Worm (Caenorhabditis elegans) whole organism, L4/young adult: Measurements from ENCODE around the gene F46F2.5.

Experiments used
- W03F9.2 ChIP-seq: fragments of 150-350 bp; optimal IDR thresholded peaks from 2 replicates; lab custom pipeline; 2014; ENCODE audit warnings: missing biosample characterization, missing genetic modification characterization
- dao-5 ChIP-seq: sonication (generic microtip); optimal IDR thresholded peaks from 2 replicates; lab custom pipeline; 2016; ENCODE audit warnings: missing genotype, missing genetic modification characterization, moderate library complexity, missing compliant biosample characterization
- him-1 ChIP-seq: sonication (generic microtip); optimal IDR thresholded peaks from 2 replicates; lab custom pipeline; 2016; ENCODE audit warnings: missing genotype, missing genetic modification reagents, missing genetic modification characterization, missing compliant biosample characterization

Gene F46F2.5

ce11 chrX:15276774-15277173 lies 14.3 kb downstream of the F46F2.5 start:
- peak; percentile 39 for TF ChIP-seq W03F9.2 (tag; lab: Kevin White, UChicago)
- TF ChIP-seq him-1 (tag; lab: Kevin White, UChicago): no peak

- TF ChIP-seq W03F9.2 (tag; lab: Kevin White, UChicago): no peak
- no peak for TF ChIP-seq him-1 (tag; lab: Kevin White, UChicago)
- TF ChIP-seq dao-5 (tag; lab: Kevin White, UChicago): no peak
Observed at ce11 chrX:15277714-15278187, 15.2 kb downstream of the F46F2.5 start, which contains the start of gene kin-20. Gene kin-20, minus strand, starts transcription at chrX:15277764.

ce11 chrX:15278593-15278992 lies 16.1 kb downstream of the F46F2.5 start:
- TF ChIP-seq dao-5 (tag; lab: Kevin White, UChicago) (no peak), W03F9.2 (tag; lab: Kevin White, UChicago) (no peak), him-1 (tag; lab: Kevin White, UChicago) (no peak)

- no peak for TF ChIP-seq W03F9.2 (tag; lab: Kevin White, UChicago)
- no peak for TF ChIP-seq him-1 (tag; lab: Kevin White, UChicago)
- TF ChIP-seq dao-5 (tag; lab: Kevin White, UChicago): no peak
Observed at ce11 chrX:15279301-15279700, 16.8 kb downstream of the F46F2.5 start.

DNA sequence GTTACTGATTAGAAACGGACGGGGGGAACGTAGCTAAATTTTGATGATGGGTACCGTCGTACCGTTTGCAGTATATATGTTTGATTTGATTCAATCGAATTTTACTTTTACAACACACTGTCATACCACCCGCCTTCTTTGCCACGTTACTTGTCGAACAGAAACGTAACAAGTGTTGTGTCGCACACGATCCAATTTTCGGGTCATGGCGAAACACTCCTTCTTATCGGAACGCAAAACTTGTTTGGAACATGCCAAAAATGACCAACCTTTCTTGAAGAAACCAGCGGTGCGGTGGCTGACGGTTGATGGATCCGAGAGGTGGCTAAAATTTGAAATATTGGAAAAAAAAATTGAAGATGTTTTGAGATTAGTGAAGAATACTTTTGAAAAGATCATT lies 17.8 kb downstream of the F46F2.5 start:
- no peak for TF ChIP-seq dao-5 (tag; lab: Kevin White, UChicago)

- TF ChIP-seq him-1 (tag; lab: Kevin White, UChicago) (no peak), dao-5 (tag; lab: Kevin White, UChicago) (no peak), W03F9.2 (tag; lab: Kevin White, UChicago) (no peak)
Observed at ce11 chrX:15281248-15281647, 18.7 kb downstream of the F46F2.5 start.

ce11 chrX:15283740-15284139 lies 21.2 kb downstream of the F46F2.5 start, which contains the start of gene jud-4:
Gene jud-4, plus strand, starts transcription at chrX:15284115.
- TF ChIP-seq dao-5 (tag; lab: Kevin White, UChicago): no peak
- no peak for TF ChIP-seq W03F9.2 (tag; lab: Kevin White, UChicago)
- TF ChIP-seq him-1 (tag; lab: Kevin White, UChicago): no peak

ce11 chrX:15285554-15285953 lies 23.0 kb downstream of the F46F2.5 start:
- no peak for TF ChIP-seq him-1 (tag; lab: Kevin White, UChicago)
- TF ChIP-seq dao-5 (tag; lab: Kevin White, UChicago): no peak
- no peak for TF ChIP-seq W03F9.2 (tag; lab: Kevin White, UChicago)

DNA sequence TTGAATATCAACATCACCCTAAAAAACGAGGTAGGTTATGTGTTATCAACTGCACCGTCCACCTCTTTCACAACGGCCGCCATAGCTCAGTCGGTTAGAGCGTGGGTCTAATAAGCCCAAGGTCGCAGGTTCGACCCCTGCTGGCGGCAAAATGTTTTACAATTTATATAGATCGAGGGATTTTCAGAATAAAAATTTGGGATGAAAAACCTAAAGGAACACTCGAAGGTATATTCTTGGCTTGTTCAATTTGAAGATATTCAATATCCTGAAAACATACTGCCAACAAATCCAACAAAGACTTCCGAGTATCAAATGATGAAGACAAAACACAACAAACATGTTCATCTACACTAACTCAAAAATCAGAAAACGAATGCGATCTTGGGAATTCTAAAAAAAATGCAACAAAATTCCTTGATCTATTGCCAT lies 34.9 kb downstream of the F46F2.5 start:
- TF ChIP-seq him-1 (tag; lab: Kevin White, UChicago) (peak; percentile 28), dao-5 (tag; lab: Kevin White, UChicago) (peak; percentile 83), W03F9.2 (tag; lab: Kevin White, UChicago) (no peak)

DNA sequence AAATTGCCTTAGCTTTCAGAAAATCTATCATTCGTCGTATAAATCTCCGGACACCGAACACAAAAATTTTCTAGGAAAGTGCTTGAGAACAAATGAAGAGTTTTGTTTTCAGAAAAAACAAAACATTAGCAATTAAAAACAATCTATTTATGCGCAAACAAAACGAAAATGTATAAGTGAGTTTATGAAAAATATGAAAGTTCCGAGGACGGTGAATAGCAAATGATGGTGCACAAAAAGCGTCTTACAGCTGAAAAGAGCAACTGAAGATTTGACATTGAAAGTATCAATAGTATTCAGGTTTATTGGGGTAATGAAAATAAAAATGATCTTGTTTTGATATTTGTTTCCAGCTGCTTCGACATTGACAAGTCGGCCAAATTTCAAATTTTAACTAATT lies 37.5 kb downstream of the F46F2.5 start:
- TF ChIP-seq dao-5 (tag; lab: Kevin White, UChicago) (no peak), W03F9.2 (tag; lab: Kevin White, UChicago) (no peak), him-1 (tag; lab: Kevin White, UChicago) (no peak)

- TF ChIP-seq him-1 (tag; lab: Kevin White, UChicago) (no peak), W03F9.2 (tag; lab: Kevin White, UChicago) (no peak), dao-5 (tag; lab: Kevin White, UChicago) (no peak)
Observed at ce11 chrX:15302863-15303262, 40.3 kb downstream of the F46F2.5 start, which contains the start of gene ser-2. Gene ser-2, minus strand, starts transcription at chrX:15302963.

DNA sequence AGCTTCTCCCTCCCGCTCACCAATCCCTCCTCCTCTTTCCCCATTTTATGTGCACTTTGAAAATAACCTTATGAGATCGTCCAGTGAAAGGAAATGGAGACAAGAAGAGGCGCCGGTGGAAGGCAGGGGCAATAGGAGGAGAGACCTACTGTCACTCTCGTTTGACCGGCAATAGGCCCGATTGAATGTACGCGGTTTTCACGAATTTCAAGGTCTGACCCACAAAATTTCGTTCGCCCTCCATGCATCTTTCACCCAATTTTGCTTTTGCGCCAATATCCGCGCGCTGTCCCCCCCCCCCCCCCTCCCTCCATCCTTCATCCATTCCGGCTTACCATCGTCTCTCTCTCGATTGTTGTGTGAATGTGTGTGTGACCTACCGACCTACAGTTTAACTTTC lies 45.2 kb downstream of the F46F2.5 start:
- TF ChIP-seq W03F9.2 (tag; lab: Kevin White, UChicago): no peak
- TF ChIP-seq dao-5 (tag; lab: Kevin White, UChicago): no peak
- TF ChIP-seq him-1 (tag; lab: Kevin White, UChicago): no peak

ce11 chrX:15308685-15309084 lies 46.2 kb downstream of the F46F2.5 start:
- TF ChIP-seq W03F9.2 (tag; lab: Kevin White, UChicago): no peak
- TF ChIP-seq dao-5 (tag; lab: Kevin White, UChicago): no peak
- TF ChIP-seq him-1 (tag; lab: Kevin White, UChicago): no peak

ce11 chrX:15309138-15309537 lies 46.6 kb downstream of the F46F2.5 start, which contains the start of gene nhr-91:
Gene nhr-91, plus strand, starts transcription at chrX:15309369.
- TF ChIP-seq dao-5 (tag; lab: Kevin White, UChicago) (no peak), him-1 (tag; lab: Kevin White, UChicago) (no peak), W03F9.2 (tag; lab: Kevin White, UChicago) (no peak)
